Fruit fly (Drosophila melanogaster) S2 (cell line): ENCODE results near the gene Cand1.

Experiments
- CG8478 ChIP-seq: fragments of >200 bp; optimal IDR thresholded peaks from 2 replicates; lab custom pipeline; 2018
- CTCF ChIP-seq, 2 experiments: fragments of >200 bp; optimal IDR thresholded peaks; 2 replicates each; lab custom pipeline; 2018

DNA sequence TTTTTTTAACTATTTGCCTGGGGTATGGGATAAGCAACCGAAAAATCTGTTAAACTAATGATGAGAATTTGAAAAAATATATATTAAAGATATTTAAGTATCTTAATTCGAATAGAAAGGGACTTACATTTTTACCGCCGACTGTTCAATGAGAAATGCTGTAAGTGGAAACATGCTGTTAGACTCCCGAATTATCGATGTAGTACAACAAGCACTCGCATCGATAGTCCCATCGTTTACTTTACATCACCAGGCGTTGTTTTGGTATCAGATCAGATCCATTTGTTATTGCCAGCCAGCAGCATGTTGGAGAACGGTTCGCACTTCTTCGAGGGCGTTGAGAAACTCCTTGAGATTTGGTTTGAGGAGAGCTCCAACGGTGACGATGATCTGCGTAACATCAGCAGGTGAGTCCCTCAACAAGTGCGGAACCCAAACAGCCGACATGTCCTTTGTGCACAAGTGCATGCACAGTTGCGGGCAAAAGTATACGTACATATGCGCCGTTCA lies 23.2 kb downstream of the Cand1 start, which contains the start of gene SamDC:
- TF ChIP-seq CG8478 (lab: Kevin White, UChicago) (no peak), CTCF (optimal IDR thresholded peaks at IDR 0.05; lab: Kevin White, UChicago) (peak in 1 of 2 experiments; percentile 15)
